Worm (Caenorhabditis elegans): Measurements from ENCODE around the gene F49E12.7.

ce11 chrII:8431954-8432353 is 36.0 kb upstream of the F49E12.7 start, which contains the start of gene acp-2:
- TF ChIP-seq snpc-4 (tag; optimal IDR thresholded peaks at IDR 0.05) (no peak), ama-1 (optimal IDR thresholded peaks at IDR 0.05) (no peak), unc-39 (tag; optimal IDR thresholded peaks at IDR 0.05) (no peak), elt-3 (tag; optimal IDR thresholded peaks at IDR 0.05) (no peak), nhr-6 (tag; optimal IDR thresholded peaks at IDR 0.05) (no peak), aly-2 (tag; optimal IDR thresholded peaks at IDR 0.05) (no peak)
